Worm (Caenorhabditis elegans) whole organism, L4/young adult: ENCODE data around the gene pho-12.

ENCODE experiments used
- W03F9.2 ChIP-seq: fragments of 150-350 bp; optimal IDR thresholded peaks from 2 replicates; lab custom pipeline; 2014; ENCODE audit warnings: missing biosample characterization, missing genetic modification characterization
- dao-5 ChIP-seq: sonication (generic microtip); optimal IDR thresholded peaks from 2 replicates; lab custom pipeline; 2016; ENCODE audit warnings: missing genotype, missing genetic modification characterization, moderate library complexity, missing compliant biosample characterization
- him-1 ChIP-seq: sonication (generic microtip); optimal IDR thresholded peaks from 2 replicates; lab custom pipeline; 2016; ENCODE audit warnings: missing genotype, missing genetic modification reagents, missing genetic modification characterization, missing compliant biosample characterization

DNA sequence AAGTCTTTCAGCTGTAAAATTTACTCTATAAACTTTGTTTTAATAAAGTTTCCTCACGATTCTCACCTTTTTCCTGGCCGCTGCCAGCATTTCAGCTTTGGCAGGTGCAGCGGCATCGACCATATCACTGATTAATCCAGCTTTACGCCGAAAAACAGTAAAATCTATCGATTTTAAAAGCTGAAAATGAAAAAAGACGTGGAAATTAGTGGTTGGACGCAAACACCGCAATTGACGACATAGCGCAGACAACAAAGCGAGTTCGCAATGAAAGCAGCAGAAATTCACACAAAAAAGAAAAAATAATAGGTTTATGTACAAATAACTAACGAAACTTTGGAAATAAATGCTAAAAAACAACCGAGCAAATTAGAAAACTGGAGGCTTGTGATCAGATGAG lies 20.7 kb downstream of the pho-12 start, which contains the start of gene golg-2:
- TF ChIP-seq W03F9.2, result no peak
- TF ChIP-seq him-1, result no peak
- TF ChIP-seq dao-5, result no peak
